Worm (Caenorhabditis elegans) whole organism, midembryonic: ENCODE data around the gene T05B4.10.

Experiments used
- T22C8.4 ChIP-seq: fragments of 200-800 bp; sonication (Bioruptor generic); IDR thresholded peaks from 2 replicates; pipeline ENCODE4 v1.3.6; 2022; ENCODE audit warnings: missing genetic modification characterization, missing compliant biosample characterization
- cog-1 ChIP-seq: sonication (generic microtip); optimal IDR thresholded peaks from 2 replicates; lab custom pipeline; 2016; ENCODE audit warnings: missing genetic modification characterization, missing compliant biosample characterization
- flt-1 ChIP-seq: fragments of 200-800 bp; sonication (Bioruptor generic); IDR thresholded peaks from 2 replicates; pipeline ENCODE4 v1.3.6; 2022; ENCODE audit warnings: missing genetic modification characterization, missing compliant biosample characterization
- klf-2 ChIP-seq: fragments of 200-800 bp; sonication (Bioruptor generic); conservative IDR thresholded peaks from 2 replicates; pipeline ENCODE4 v1.3.6; 2022; ENCODE audit warnings: missing genetic modification reagents, missing genetic modification characterization, missing compliant biosample characterization
- med-1 ChIP-seq: sonication (generic microtip); optimal IDR thresholded peaks from 2 replicates; lab custom pipeline; 2017; ENCODE audit warnings: missing genetic modification characterization, mild to moderate bottlenecking, missing compliant biosample characterization, antibody characterized with exemption, missing genetic modification reagents; ENCODE audit not compliant: insufficient read depth
- ref-1 ChIP-seq: fragments of 200-800 bp; sonication (Bioruptor generic); conservative IDR thresholded peaks from 2 replicates; pipeline ENCODE4 v1.3.6; 2022; ENCODE audit warnings: missing genetic modification reagents, missing genetic modification characterization, missing compliant biosample characterization
- tab-1 ChIP-seq: fragments of 200-800 bp; sonication (Bioruptor generic); IDR thresholded peaks from 2 replicates; pipeline ENCODE4 v1.3.6; 2022; ENCODE audit warnings: missing genetic modification characterization, missing compliant biosample characterization

ce11 chrV:4144205-4144604 lies 23.7 kb upstream of the T05B4.10 start, which contains the start of gene Y45G5AL.1:
- TF ChIP-seq klf-2 (no peak), cog-1 (tag; lab: Kevin White, UChicago) (no peak), med-1 (GFP tag; lab: Kevin White, UChicago) (no peak), flt-1 (GFP tag; lab: Robert Waterston, UW) (no peak), tab-1 (GFP tag; lab: Robert Waterston, UW) (no peak), ref-1 (GFP tag; lab: Robert Waterston, UW) (no peak), T22C8.4 (GFP tag; lab: Robert Waterston, UW) (no peak)
